Worm (Caenorhabditis elegans) whole organism, L1 larva: Measurements from ENCODE around the gene mpz-5.

Source experiments
- C04F5.9 ChIP-seq: sonication (generic microtip); optimal IDR thresholded peaks from 2 replicates; lab custom pipeline; 2016; ENCODE audit warnings: missing genetic modification characterization, missing compliant biosample characterization
- C16A3.4 ChIP-seq: fragments of 150-350 bp; optimal IDR thresholded peaks from 2 replicates; lab custom pipeline; 2014; ENCODE audit warnings: missing biosample characterization, missing genetic modification characterization
- F16B12.6 ChIP-seq: fragments of 150-350 bp; optimal IDR thresholded peaks from 2 replicates; lab custom pipeline; 2014; ENCODE audit warnings: missing biosample characterization, missing genetic modification characterization
- Y116A8C.19 ChIP-seq: sonication (generic microtip); optimal IDR thresholded peaks from 2 replicates; lab custom pipeline; 2016; ENCODE audit warnings: missing compliant biosample characterization, missing genetic modification characterization, borderline replicate concordance
- aha-1 ChIP-seq: fragments of 150-350 bp; optimal IDR thresholded peaks from 2 replicates; lab custom pipeline; 2014; ENCODE audit warnings: missing biosample characterization, missing genetic modification characterization
- aly-2 ChIP-seq: fragments of 150-350 bp; optimal IDR thresholded peaks from 2 replicates; lab custom pipeline; 2014; ENCODE audit warnings: missing biosample characterization, missing genetic modification characterization
- blmp-1 ChIP-seq: fragments of 150-350 bp; optimal IDR thresholded peaks from 2 replicates; lab custom pipeline; 2014; ENCODE audit warnings: missing biosample characterization, missing genetic modification characterization
- ceh-63 ChIP-seq: fragments of 200-800 bp; sonication (Bioruptor generic); optimal IDR thresholded peaks from 2 replicates; lab custom pipeline; 2018; ENCODE audit warnings: mild to moderate bottlenecking, missing genetic modification characterization, missing compliant biosample characterization
- ceh-82 ChIP-seq, 3 experiments: fragments of 150-350 bp in 1 of 3; sonication (generic microtip) in 2 of 3; optimal IDR thresholded peaks; 2 replicates each; lab custom pipeline; 2014 to 2017; ENCODE audit warnings: missing biosample characterization in 3 of 3, missing genetic modification characterization in 3 of 3
- ceh-88 ChIP-seq: fragments of 200-800 bp; sonication (Bioruptor generic); IDR thresholded peaks from 2 replicates; pipeline ENCODE4 v1.3.6; 2022; ENCODE audit warnings: missing genetic modification characterization, missing compliant biosample characterization
- ceh-90 ChIP-seq: sonication (generic microtip); optimal IDR thresholded peaks from 2 replicates; lab custom pipeline; 2016; ENCODE audit warnings: missing genetic modification characterization, missing compliant biosample characterization
- dpl-1 ChIP-seq, 3 experiments: fragments of 150-350 bp in 2 of 3; sonication (generic microtip) in 1 of 3; optimal IDR thresholded peaks; 2 replicates each; lab custom pipeline; 2014 to 2017; ENCODE audit warnings: missing biosample characterization in 3 of 3, missing genetic modification characterization in 3 of 3, missing genetic modification reagents in 3 of 3
- dsc-1 ChIP-seq: sonication (generic microtip); optimal IDR thresholded peaks from 2 replicates; lab custom pipeline; 2016; ENCODE audit warnings: mild to moderate bottlenecking, missing genetic modification characterization, missing compliant biosample characterization
- efl-1 ChIP-seq, 4 experiments: fragments of 150-350 bp; optimal IDR thresholded peaks in 3 of 4; peaks in 1 of 4; 1 replicate in 1 of 4; 2 replicates in 3 of 4; lab custom pipeline; 2014; ENCODE audit warnings: missing biosample characterization in 2 of 4, missing genetic modification characterization in 2 of 4, missing genetic modification reagents in 2 of 4
- efl-3 ChIP-seq: fragments of 200-800 bp; sonication (Bioruptor generic); optimal IDR thresholded peaks from 2 replicates; lab custom pipeline; 2018; ENCODE audit warnings: mild to moderate bottlenecking, missing genetic modification characterization, missing compliant biosample characterization
- egl-27 ChIP-seq, 2 experiments: fragments of 150-350 bp in 1 of 2; sonication (generic microtip); optimal IDR thresholded peaks; 3 replicates each; lab custom pipeline; 2017 to 2018; ENCODE audit warnings: missing biosample characterization in 2 of 2, missing genetic modification characterization in 2 of 2, missing genetic modification reagents in 2 of 2
- elt-3 ChIP-seq, 6 experiments: fragments of 150-350 bp in 1 of 6; sonication (generic microtip); optimal IDR thresholded peaks; 2 replicates each; lab custom pipeline; 2017 to 2018; ENCODE audit warnings: missing biosample characterization in 6 of 6, missing genetic modification characterization in 6 of 6, inconsistent platforms in 1 of 6
- grh-1 ChIP-seq: fragments of 200-800 bp; sonication (Bioruptor generic); IDR thresholded peaks from 2 replicates; pipeline ENCODE4 v1.3.6; 2022; ENCODE audit warnings: missing genetic modification reagents, missing genetic modification characterization, missing compliant biosample characterization
- hlh-17 ChIP-seq: fragments of 200-800 bp; sonication (Bioruptor generic); optimal IDR thresholded peaks from 2 replicates; lab custom pipeline; 2018; ENCODE audit warnings: missing genetic modification characterization, mild to moderate bottlenecking, missing compliant biosample characterization, moderate library complexity, borderline replicate concordance
- isw-1 ChIP-seq: fragments of 200-800 bp; sonication (Bioruptor generic); IDR thresholded peaks from 2 replicates; pipeline ENCODE4 v1.3.6; 2022; ENCODE audit warnings: missing genetic modification characterization, missing compliant biosample characterization
- lin-14 ChIP-seq: fragments of 200-800 bp; sonication (Bioruptor generic); optimal IDR thresholded peaks from 2 replicates; lab custom pipeline; 2018; ENCODE audit warnings: mild to moderate bottlenecking, missing genetic modification characterization, moderate library complexity, missing compliant biosample characterization
- lin-15B ChIP-seq: fragments of 150-350 bp; sonication (generic microtip); optimal IDR thresholded peaks from 3 replicates; lab custom pipeline; 2014; ENCODE audit warnings: missing biosample characterization, missing genetic modification characterization
- lin-35 ChIP-seq, 2 experiments: fragments of 150-350 bp; optimal IDR thresholded peaks; 2 replicates each; lab custom pipeline; 2014; ENCODE audit warnings: missing biosample characterization in 2 of 2, missing genetic modification characterization in 2 of 2, missing genetic modification reagents in 2 of 2
- lin-39 ChIP-seq: fragments of 150-350 bp; optimal IDR thresholded peaks from 2 replicates; lab custom pipeline; 2014; ENCODE audit warnings: missing biosample characterization, missing genetic modification reagents, missing genetic modification characterization
- lir-3 ChIP-seq: sonication (generic microtip); optimal IDR thresholded peaks from 2 replicates; lab custom pipeline; 2016; ENCODE audit warnings: mild to moderate bottlenecking, missing genetic modification characterization, moderate library complexity, missing compliant biosample characterization; ENCODE audit not compliant: poor library complexity
- lsy-2 ChIP-seq, 2 experiments: fragments of 150-350 bp; optimal IDR thresholded peaks; 2 replicates each; lab custom pipeline; 2014; ENCODE audit warnings: missing biosample characterization in 2 of 2, missing genetic modification characterization in 2 of 2
- mab-9 ChIP-seq: fragments of 200-800 bp; sonication (Bioruptor generic); IDR thresholded peaks from 2 replicates; pipeline ENCODE4 v1.3.6; 2022; ENCODE audit warnings: missing genetic modification reagents, missing genetic modification characterization, missing compliant biosample characterization
- mdl-1 ChIP-seq, 2 experiments: fragments of 150-350 bp; optimal IDR thresholded peaks; 2 replicates each; lab custom pipeline; 2014 to 2017; ENCODE audit warnings: missing biosample characterization in 2 of 2, missing genetic modification characterization in 2 of 2, inconsistent platforms in 1 of 2
- mef-2 ChIP-seq: fragments of 150-350 bp; optimal IDR thresholded peaks from 2 replicates; lab custom pipeline; 2014; ENCODE audit warnings: missing biosample characterization, missing genetic modification characterization
- mep-1 ChIP-seq: fragments of 150-350 bp; optimal IDR thresholded peaks from 2 replicates; lab custom pipeline; 2014; ENCODE audit warnings: missing biosample characterization, missing genetic modification characterization
- nhr-19 ChIP-seq: fragments of 200-800 bp; sonication (Bioruptor generic); conservative IDR thresholded peaks from 2 replicates; pipeline ENCODE4 v1.3.6; 2022; ENCODE audit warnings: missing genetic modification characterization, missing compliant biosample characterization
- nhr-20 ChIP-seq: sonication (generic microtip); optimal IDR thresholded peaks from 2 replicates; lab custom pipeline; 2016; ENCODE audit warnings: mild to moderate bottlenecking, missing genetic modification characterization, missing compliant biosample characterization
- nhr-28 ChIP-seq: fragments of 150-350 bp; optimal IDR thresholded peaks from 2 replicates; lab custom pipeline; 2014; ENCODE audit warnings: missing biosample characterization, missing genetic modification characterization
- nhr-47 ChIP-seq: sonication (generic microtip); optimal IDR thresholded peaks from 2 replicates; lab custom pipeline; 2016; ENCODE audit warnings: mild to moderate bottlenecking, missing genetic modification characterization, moderate library complexity, missing compliant biosample characterization
- nhr-71 ChIP-seq: sonication (generic microtip); optimal IDR thresholded peaks from 2 replicates; lab custom pipeline; 2016; ENCODE audit warnings: mild to moderate bottlenecking, missing genetic modification characterization, moderate library complexity, missing compliant biosample characterization
- nhr-76 ChIP-seq: sonication (generic microtip); optimal IDR thresholded peaks from 2 replicates; lab custom pipeline; 2017; ENCODE audit warnings: missing biosample characterization, missing genetic modification characterization
- nhr-77 ChIP-seq: fragments of 150-350 bp; optimal IDR thresholded peaks from 2 replicates; lab custom pipeline; 2014; ENCODE audit warnings: missing biosample characterization, missing genetic modification characterization
- nhr-84 ChIP-seq: sonication (generic microtip); optimal IDR thresholded peaks from 2 replicates; lab custom pipeline; 2017; ENCODE audit warnings: missing biosample characterization, missing genetic modification characterization
- nhr-85 ChIP-seq: sonication (generic microtip); peaks from one replicate; lab custom pipeline; 2016; ENCODE audit warnings: missing genetic modification characterization, inconsistent platforms, missing compliant biosample characterization
- pqm-1 ChIP-seq: sonication (generic microtip); optimal IDR thresholded peaks from 3 replicates; lab custom pipeline; 2017; ENCODE audit warnings: missing biosample characterization, missing genetic modification characterization
- rnt-1 ChIP-seq: sonication (generic microtip); optimal IDR thresholded peaks from 2 replicates; lab custom pipeline; 2016; ENCODE audit warnings: mild to moderate bottlenecking, missing genetic modification characterization, moderate library complexity, missing compliant biosample characterization
- sptf-1 ChIP-seq: fragments of 150-350 bp; optimal IDR thresholded peaks from 2 replicates; lab custom pipeline; 2014; ENCODE audit warnings: missing biosample characterization, missing genetic modification characterization
- sup-37 ChIP-seq: fragments of 200-800 bp; sonication (Bioruptor generic); optimal IDR thresholded peaks from 2 replicates; lab custom pipeline; 2018; ENCODE audit warnings: mild to moderate bottlenecking, missing genetic modification characterization, missing compliant biosample characterization
- swsn-7 ChIP-seq: sonication (generic microtip); optimal IDR thresholded peaks from 2 replicates; lab custom pipeline; 2016; ENCODE audit warnings: missing genetic modification characterization, missing compliant biosample characterization
- tlp-1 ChIP-seq: fragments of 150-350 bp; optimal IDR thresholded peaks from 2 replicates; lab custom pipeline; 2014; ENCODE audit warnings: missing biosample characterization, missing genetic modification characterization
- unc-30 ChIP-seq: sonication (generic microtip); optimal IDR thresholded peaks from 2 replicates; lab custom pipeline; 2017; ENCODE audit warnings: missing biosample characterization, missing genetic modification characterization
- unc-62 ChIP-seq: fragments of 150-350 bp; optimal IDR thresholded peaks from 2 replicates; lab custom pipeline; 2014; ENCODE audit warnings: missing biosample characterization, missing genetic modification reagents, missing genetic modification characterization
- unc-98 ChIP-seq: fragments of 200-800 bp; sonication (Bioruptor generic); IDR thresholded peaks from 2 replicates; pipeline ENCODE4 v1.3.6; 2022; ENCODE audit warnings: missing genetic modification characterization, missing compliant biosample characterization
- xbp-1 ChIP-seq: sonication (generic microtip); optimal IDR thresholded peaks from 2 replicates; lab custom pipeline; 2016; ENCODE audit warnings: missing genetic modification characterization, missing compliant biosample characterization
- zag-1 ChIP-seq: fragments of 150-350 bp; optimal IDR thresholded peaks from 2 replicates; lab custom pipeline; 2014; ENCODE audit warnings: missing biosample characterization, missing genetic modification characterization
- ztf-4 ChIP-seq: fragments of 150-350 bp; optimal IDR thresholded peaks from 2 replicates; lab custom pipeline; 2014; ENCODE audit warnings: missing biosample characterization, missing genetic modification characterization

mpz-5 gene

DNA sequence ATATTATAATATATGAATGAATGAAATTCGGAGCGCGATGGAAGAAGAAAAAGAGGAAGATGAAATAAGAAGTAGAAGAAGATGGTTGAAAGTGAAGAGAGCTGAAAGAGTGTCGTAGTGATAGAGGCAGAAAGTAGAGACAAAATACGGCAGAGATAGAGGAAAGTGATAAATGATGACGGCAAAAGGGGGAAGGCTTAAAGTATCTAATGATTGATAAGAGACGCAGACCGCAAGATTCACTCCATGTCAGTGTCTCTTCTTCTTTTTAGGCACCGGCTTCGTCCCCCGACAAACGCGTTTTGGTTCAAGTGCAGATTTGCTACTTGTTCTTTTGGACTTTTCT lies 31.3 kb downstream of the mpz-5 start (continued):
- peak; percentile 2 for TF ChIP-seq sup-37 (GFP tag; lab: Kevin White, UChicago)
- no peak for TF ChIP-seq aly-2 (tag; lab: Kevin White, UChicago)
- peak; percentile 25 to 61 for TF ChIP-seq lsy-2 (tag; optimal IDR thresholded peaks at IDR 0.05; lab: Kevin White, UChicago)
- TF ChIP-seq ceh-82 (tag; optimal IDR thresholded peaks at IDR 0.05; lab: Kevin White, UChicago): peak in 1 of 3 experiments; percentile 40
- TF ChIP-seq nhr-77 (tag; lab: Kevin White, UChicago): peak; percentile 39
- TF ChIP-seq lin-39: peak; percentile 67
- no peak for TF ChIP-seq Y116A8C.19 (tag; lab: Kevin White, UChicago)
- TF ChIP-seq nhr-76 (tag; lab: Kevin White, UChicago): no peak
- TF ChIP-seq efl-3 (GFP tag; lab: Kevin White, UChicago): no peak
- peak; percentile 85 for TF ChIP-seq nhr-71 (tag; lab: Kevin White, UChicago)
- TF ChIP-seq dpl-1 (GFP tag; optimal IDR thresholded peaks at IDR 0.05; lab: Kevin White, UChicago): peak in 1 of 3 experiments; percentile 5
- TF ChIP-seq nhr-28 (tag; lab: Kevin White, UChicago): no peak
- peak; percentile 31 for TF ChIP-seq grh-1 (GFP tag; lab: Robert Waterston, UW)
- no peak for TF ChIP-seq ceh-63 (GFP tag; lab: Kevin White, UChicago)
- TF ChIP-seq aha-1 (tag; lab: Kevin White, UChicago): no peak
- peak; percentile 71 for TF ChIP-seq rnt-1 (tag; lab: Kevin White, UChicago)
- no peak for TF ChIP-seq tlp-1 (tag; lab: Kevin White, UChicago)
- peak; percentile 64 for TF ChIP-seq dsc-1 (tag; lab: Kevin White, UChicago)
- no peak for TF ChIP-seq mep-1 (tag; lab: Kevin White, UChicago)
- no peak for TF ChIP-seq pqm-1 (tag; lab: Kevin White, UChicago)
- no peak for TF ChIP-seq lir-3 (tag; lab: Kevin White, UChicago)
- no peak for TF ChIP-seq isw-1
- TF ChIP-seq C16A3.4: peak; percentile 46
- TF ChIP-seq nhr-84 (tag; lab: Kevin White, UChicago): no peak
- TF ChIP-seq unc-30 (tag; lab: Kevin White, UChicago): no peak
- TF ChIP-seq unc-62 (GFP tag; lab: Kevin White, UChicago): no peak
- peak; percentile 67 for TF ChIP-seq nhr-47
- TF ChIP-seq lin-15B (tag; lab: Kevin White, UChicago): no peak
- TF ChIP-seq hlh-17 (GFP tag; lab: Kevin White, UChicago): no peak
- peak; percentile 64 for TF ChIP-seq swsn-7
- peak in 1 of 2 experiments; percentile 50 for TF ChIP-seq lin-35 (GFP tag; optimal IDR thresholded peaks at IDR 0.05; lab: Kevin White, UChicago)
- TF ChIP-seq sptf-1 (tag; lab: Kevin White, UChicago): no peak
- peak; percentile 68 for TF ChIP-seq nhr-85 (tag; lab: Kevin White, UChicago)
- no peak for TF ChIP-seq C04F5.9 (tag; lab: Kevin White, UChicago)
- peak in 1 of 2 experiments; percentile 45 for TF ChIP-seq mdl-1 (tag; optimal IDR thresholded peaks at IDR 0.05; lab: Kevin White, UChicago)
- peak; percentile 13 for TF ChIP-seq xbp-1 (tag; lab: Kevin White, UChicago)
- no peak for TF ChIP-seq ceh-90 (tag; lab: Kevin White, UChicago)
- peak; percentile 71 for TF ChIP-seq nhr-20 (tag; lab: Kevin White, UChicago)
- peak in 3 of 6 experiments; percentile 39 to 90 (median 60) for TF ChIP-seq elt-3 (tag; optimal IDR thresholded peaks at IDR 0.05; lab: Kevin White, UChicago)
- no peak for TF ChIP-seq ceh-88
- peak; percentile 80 for TF ChIP-seq lin-14
- TF ChIP-seq ztf-4 (tag; lab: Kevin White, UChicago): no peak
- TF ChIP-seq zag-1 (tag; lab: Kevin White, UChicago): no peak
- peak; percentile 47 for TF ChIP-seq nhr-19
- TF ChIP-seq mef-2: no peak
- peak; percentile 98 for TF ChIP-seq blmp-1 (tag; lab: Kevin White, UChicago)
- peak in 1 of 2 experiments; percentile 45 for TF ChIP-seq egl-27 (tag; optimal IDR thresholded peaks at IDR 0.05; lab: Kevin White, UChicago)
- no peak for TF ChIP-seq unc-98
- TF ChIP-seq F16B12.6 (tag; lab: Kevin White, UChicago): no peak
- peak; percentile 28 to 33 for TF ChIP-seq efl-1 (optimal IDR thresholded peaks at IDR 0.05; lab: Kevin White, UChicago)
- peak in 1 of 2 experiments; percentile 93 for TF ChIP-seq efl-1 (GFP tag; optimal IDR thresholded peaks at IDR 0.05 in 1 of 2; lab: Kevin White, UChicago)
- TF ChIP-seq mab-9 (GFP tag; lab: Robert Waterston, UW): 0 out of 2 replicates have a peak, but pooled peaks have one; percentile 10
